Worm (Caenorhabditis elegans) whole organism, young adult: ENCODE results near the gene R10E4.9.
A peak's percentile ranks its signal among the peaks of the same experiment; 100 is the strongest.

Experiments used
- B0035.1 ChIP-seq: sonication (generic microtip); optimal IDR thresholded peaks from 2 replicates; lab custom pipeline; 2016; ENCODE audit warnings: missing genetic modification characterization, mild to moderate bottlenecking, missing compliant biosample characterization, missing genotype, missing genetic modification reagents
- C17E4.6 ChIP-seq: fragments of 200-800 bp; sonication (Bioruptor generic); IDR thresholded peaks from 2 replicates; pipeline ENCODE4 v1.3.6; 2022; ENCODE audit warnings: missing genetic modification reagents, missing genetic modification characterization, missing compliant biosample characterization
- D2030.7 ChIP-seq: fragments of 200-800 bp; sonication (Bioruptor generic); IDR thresholded peaks from 2 replicates; pipeline ENCODE4 v1.3.6; 2022; ENCODE audit warnings: missing genetic modification reagents, missing genetic modification characterization, missing compliant biosample characterization
- F22D6.2 ChIP-seq: sonication (generic microtip); optimal IDR thresholded peaks from 2 replicates; lab custom pipeline; 2016; ENCODE audit warnings: mild to moderate bottlenecking, missing genetic modification characterization, missing compliant biosample characterization
- F33H1.4 ChIP-seq: fragments of 200-800 bp; sonication (Bioruptor generic); IDR thresholded peaks from 2 replicates; pipeline ENCODE4 v1.3.6; 2022; ENCODE audit warnings: missing genetic modification reagents, missing genetic modification characterization, missing compliant biosample characterization
- F55B11.4 ChIP-seq: sonication (generic microtip); optimal IDR thresholded peaks from 2 replicates; lab custom pipeline; 2016; ENCODE audit warnings: missing compliant biosample characterization, missing genetic modification characterization, borderline replicate concordance; ENCODE audit not compliant: insufficient read depth
- F57A8.1 ChIP-seq: fragments of 200-800 bp; sonication (Bioruptor generic); optimal IDR thresholded peaks from 2 replicates; lab custom pipeline; 2018; ENCODE audit warnings: mild to moderate bottlenecking, missing genetic modification characterization, moderate library complexity, missing compliant biosample characterization
- T07F8.4 ChIP-seq: sonication (generic microtip); optimal IDR thresholded peaks from 2 replicates; lab custom pipeline; 2016; ENCODE audit warnings: mild to moderate bottlenecking, missing genetic modification characterization, moderate library complexity, missing compliant biosample characterization
- T26A5.8 ChIP-seq: sonication (generic microtip); optimal IDR thresholded peaks from 2 replicates; lab custom pipeline; 2016; ENCODE audit warnings: missing genetic modification characterization, missing compliant biosample characterization
- Y53F4B.3 ChIP-seq: fragments of 200-800 bp; sonication (Bioruptor generic); IDR thresholded peaks from 2 replicates; pipeline ENCODE4 v1.3.6; 2022; ENCODE audit warnings: missing genetic modification reagents, missing genetic modification characterization, missing compliant biosample characterization
- Y53G8AR.9 ChIP-seq: fragments of 200-800 bp; sonication (Bioruptor generic); conservative IDR thresholded peaks from 2 replicates; pipeline ENCODE4 v1.3.6; 2022; ENCODE audit warnings: missing genetic modification reagents, missing genetic modification characterization, missing compliant biosample characterization
- ZK185.1 ChIP-seq: sonication (generic microtip); optimal IDR thresholded peaks from 2 replicates; lab custom pipeline; 2016; ENCODE audit warnings: mild to moderate bottlenecking, missing genetic modification characterization, missing compliant biosample characterization; ENCODE audit not compliant: poor library complexity, severe bottlenecking
- atf-7 ChIP-seq: sonication (generic microtip); optimal IDR thresholded peaks from 2 replicates; lab custom pipeline; 2017; ENCODE audit warnings: mild to moderate bottlenecking, missing genetic modification characterization, missing compliant biosample characterization
- athp-1 ChIP-seq: sonication (generic microtip); optimal IDR thresholded peaks from 2 replicates; lab custom pipeline; 2017; ENCODE audit warnings: mild to moderate bottlenecking, missing genetic modification characterization, missing compliant biosample characterization
- attf-3 ChIP-seq: fragments of 200-800 bp; sonication (Bioruptor generic); conservative IDR thresholded peaks from 2 replicates; pipeline ENCODE4 v1.3.6; 2022; ENCODE audit warnings: missing genetic modification reagents, missing genetic modification characterization, missing compliant biosample characterization
- attf-6 ChIP-seq: fragments of 200-800 bp; sonication (Bioruptor generic); IDR thresholded peaks from 2 replicates; pipeline ENCODE4 v1.3.6; 2022; ENCODE audit warnings: missing genetic modification reagents, missing genetic modification characterization, missing compliant biosample characterization
- bed-1 ChIP-seq: fragments of 200-800 bp; sonication (Bioruptor generic); IDR thresholded peaks from 2 replicates; pipeline ENCODE4 v1.3.6; 2022; ENCODE audit warnings: missing genetic modification reagents, missing genetic modification characterization, missing compliant biosample characterization
- cebp-1 ChIP-seq, 2 experiments: fragments of 200-800 bp in 1 of 2; sonication (Bioruptor generic) in 1 of 2; sonication (generic microtip) in 1 of 2; IDR thresholded peaks in 1 of 2; optimal IDR thresholded peaks in 1 of 2; 2 replicates each; pipeline versions ENCODE4 v1.3.6 to Lab custom; 2017 to 2022; ENCODE audit warnings: missing compliant biosample characterization in 2 of 2, missing genetic modification characterization in 2 of 2, mild to moderate bottlenecking in 1 of 2, missing genetic modification reagents in 1 of 2, moderate library complexity in 1 of 2
- ceh-100 ChIP-seq: fragments of 200-800 bp; sonication (Bioruptor generic); IDR thresholded peaks from 2 replicates; pipeline ENCODE4 v1.3.6; 2022; ENCODE audit warnings: missing genetic modification reagents, missing genetic modification characterization, missing compliant biosample characterization
- ceh-58 ChIP-seq: fragments of 200-800 bp; sonication (Bioruptor generic); IDR thresholded peaks from 2 replicates; pipeline ENCODE4 v1.3.6; 2022; ENCODE audit warnings: missing genetic modification characterization, missing compliant biosample characterization
- egrh-3 ChIP-seq: fragments of 200-800 bp; sonication (Bioruptor generic); IDR thresholded peaks from 2 replicates; pipeline ENCODE4 v1.3.6; 2022; ENCODE audit warnings: missing genetic modification reagents, missing genetic modification characterization, missing compliant biosample characterization
- ekl-4 ChIP-seq: fragments of 200-800 bp; sonication (Bioruptor generic); IDR thresholded peaks from 2 replicates; pipeline ENCODE4 v1.3.6; 2022; ENCODE audit warnings: missing genetic modification reagents, missing genetic modification characterization, missing compliant biosample characterization
- fkh-3 ChIP-seq: sonication (generic microtip); optimal IDR thresholded peaks from 2 replicates; lab custom pipeline; 2016; ENCODE audit warnings: mild to moderate bottlenecking, missing genetic modification characterization, missing compliant biosample characterization
- hmg-20 ChIP-seq: fragments of 200-800 bp; sonication (Bioruptor generic); IDR thresholded peaks from 2 replicates; pipeline ENCODE4 v1.3.6; 2022; ENCODE audit warnings: missing genetic modification reagents, missing genetic modification characterization, missing compliant biosample characterization
- lir-1 ChIP-seq: fragments of 200-800 bp; sonication (Bioruptor generic); conservative IDR thresholded peaks from 2 replicates; pipeline ENCODE4 v1.3.6; 2022; ENCODE audit warnings: missing genetic modification reagents, missing genetic modification characterization, missing compliant biosample characterization
- madf-3 ChIP-seq: fragments of 200-800 bp; sonication (Bioruptor generic); IDR thresholded peaks from 2 replicates; pipeline ENCODE4 v1.3.6; 2022; ENCODE audit warnings: missing genetic modification reagents, missing genetic modification characterization, missing compliant biosample characterization
- madf-6 ChIP-seq: fragments of 200-800 bp; sonication (Bioruptor generic); IDR thresholded peaks from 2 replicates; pipeline ENCODE4 v1.3.6; 2022; ENCODE audit warnings: missing genetic modification reagents, missing genetic modification characterization, missing compliant biosample characterization
- madf-8 ChIP-seq: fragments of 200-800 bp; sonication (Bioruptor generic); conservative IDR thresholded peaks from 2 replicates; pipeline ENCODE4 v1.3.6; 2022; ENCODE audit warnings: missing genetic modification reagents, missing genetic modification characterization, missing compliant biosample characterization
- mcd-1 ChIP-seq: fragments of 200-800 bp; sonication (Bioruptor generic); IDR thresholded peaks from 2 replicates; pipeline ENCODE4 v1.3.6; 2022; ENCODE audit warnings: missing genetic modification reagents, missing genetic modification characterization, missing compliant biosample characterization
- mel-28 ChIP-seq: sonication (generic microtip); optimal IDR thresholded peaks from 2 replicates; lab custom pipeline; 2016; ENCODE audit warnings: borderline replicate concordance, mild to moderate bottlenecking, missing genetic modification characterization, missing compliant biosample characterization
- mxl-1 ChIP-seq: sonication (generic microtip); optimal IDR thresholded peaks from 2 replicates; lab custom pipeline; 2016; ENCODE audit warnings: missing genetic modification characterization, missing compliant biosample characterization
- nhr-120 ChIP-seq: fragments of 200-800 bp; sonication (Bioruptor generic); IDR thresholded peaks from 2 replicates; pipeline ENCODE4 v1.3.6; 2022; ENCODE audit warnings: missing genetic modification characterization, missing compliant biosample characterization
- nhr-27 ChIP-seq: fragments of 200-800 bp; sonication (Bioruptor generic); optimal IDR thresholded peaks from 2 replicates; lab custom pipeline; 2018; ENCODE audit warnings: mild to moderate bottlenecking, missing genetic modification characterization, moderate library complexity, missing compliant biosample characterization
- nhr-80 ChIP-seq: sonication (generic microtip); optimal IDR thresholded peaks from 2 replicates; lab custom pipeline; 2016; ENCODE audit warnings: missing genetic modification characterization, missing compliant biosample characterization
- nhr-90 ChIP-seq: sonication (generic microtip); optimal IDR thresholded peaks from 2 replicates; lab custom pipeline; 2016; ENCODE audit warnings: missing genotype, mild to moderate bottlenecking, missing genetic modification characterization, missing compliant biosample characterization
- pbrm-1 ChIP-seq: fragments of 200-800 bp; sonication (Bioruptor generic); IDR thresholded peaks from 2 replicates; pipeline ENCODE4 v1.3.6; 2022; ENCODE audit warnings: missing genetic modification reagents, missing genetic modification characterization, missing compliant biosample characterization
- pha-4 ChIP-seq: fragments of 150-350 bp; sonication (generic microtip); optimal IDR thresholded peaks from 2 replicates; lab custom pipeline; 2014; ENCODE audit warnings: missing biosample characterization, missing genetic modification reagents, missing genetic modification characterization
- rec-8 ChIP-seq, 2 experiments: sonication (generic microtip); optimal IDR thresholded peaks; 2 replicates each; lab custom pipeline; 2016; ENCODE audit warnings: mild to moderate bottlenecking in 2 of 2, missing genetic modification characterization in 2 of 2, missing genetic modification reagents in 2 of 2, missing genotype in 2 of 2, missing biosample characterization in 1 of 2, missing compliant biosample characterization in 1 of 2, moderate library complexity in 1 of 2
- repo-1 ChIP-seq: sonication (generic microtip); optimal IDR thresholded peaks from 2 replicates; lab custom pipeline; 2017; ENCODE audit warnings: mild to moderate bottlenecking, missing genetic modification characterization, missing compliant biosample characterization
- sea-2 ChIP-seq: fragments of 200-800 bp; sonication (Bioruptor generic); IDR thresholded peaks from 2 replicates; pipeline ENCODE4 v1.3.6; 2022; ENCODE audit warnings: missing genetic modification characterization, missing compliant biosample characterization
- snpc-1.3 ChIP-seq: sonication (generic microtip); optimal IDR thresholded peaks from 2 replicates; lab custom pipeline; 2017; ENCODE audit warnings: missing genetic modification characterization, mild to moderate bottlenecking, missing compliant biosample characterization, antibody characterized with exemption, moderate library complexity, missing genotype, missing genetic modification reagents; ENCODE audit not compliant: insufficient read depth
- sptf-2 ChIP-seq: fragments of 200-800 bp; sonication (Bioruptor generic); optimal IDR thresholded peaks from 2 replicates; lab custom pipeline; 2018; ENCODE audit warnings: mild to moderate bottlenecking, missing genetic modification characterization, missing compliant biosample characterization
- tlf-1 ChIP-seq: fragments of 200-800 bp; sonication (Bioruptor generic); optimal IDR thresholded peaks from 2 replicates; lab custom pipeline; 2018; ENCODE audit warnings: mild to moderate bottlenecking, missing genetic modification characterization, missing compliant biosample characterization
- xnd-1 ChIP-seq: sonication (generic microtip); optimal IDR thresholded peaks from 2 replicates; lab custom pipeline; 2016; ENCODE audit warnings: missing genotype, missing genetic modification reagents, missing genetic modification characterization, missing compliant biosample characterization

R10E4.9 gene

ce11 chrIII:4302293-4302692, at the start of gene R10E4.9:
Gene R10E4.9 (minus strand): TSS chrIII:4302393.
- TF ChIP-seq tlf-1 (GFP tag; lab: Kevin White, UChicago) (no peak), mel-28 (no peak), Y53F4B.3 (no peak), nhr-27 (tag; lab: Kevin White, UChicago) (no peak), ceh-100 (GFP tag; lab: Robert Waterston, UW) (no peak), sptf-2 (GFP tag; lab: Kevin White, UChicago) (no peak), snpc-1.3 (tag; lab: Kevin White, UChicago) (no peak), nhr-90 (tag; lab: Kevin White, UChicago) (no peak), xnd-1 (tag; lab: Kevin White, UChicago) (no peak), D2030.7 (no peak), sea-2 (GFP tag; lab: Robert Waterston, UW) (no peak), ceh-58 (GFP tag; lab: Robert Waterston, UW) (no peak), nhr-120 (no peak), fkh-3 (tag; lab: Kevin White, UChicago) (no peak), mxl-1 (tag; lab: Kevin White, UChicago) (no peak), C17E4.6 (no peak), F33H1.4 (no peak), ekl-4 (GFP tag; lab: Robert Waterston, UW) (no peak), egrh-3 (GFP tag; lab: Robert Waterston, UW) (no peak)

ce11 chrIII:4349799-4350198, 47.6 kb upstream of the R10E4.9 start, which contains the start of gene B0285.6:
Gene B0285.6 (plus strand): TSS chrIII:4350099.
- TF ChIP-seq F57A8.1 (no peak), madf-8 (no peak), mcd-1 (no peak), athp-1 (tag; lab: Kevin White, UChicago) (no peak), pbrm-1 (GFP tag; lab: Robert Waterston, UW) (no peak)
- TF ChIP-seq, all 124 proteins: peak for 0

ce11 chrIII:4345034-4345433, 42.8 kb upstream of the R10E4.9 start, which contains the start of gene hse-5:
Gene hse-5 (plus strand): TSS chrIII:4345334.
- TF ChIP-seq rec-8 (tag; optimal IDR thresholded peaks at IDR 0.05; lab: Kevin White, UChicago): no peak
- TF ChIP-seq atf-7 (tag; lab: Kevin White, UChicago): no peak
- no peak for TF ChIP-seq D2030.7
- no peak for TF ChIP-seq T07F8.4

- TF ChIP-seq B0035.1 (tag; lab: Kevin White, UChicago) (no peak), pha-4 (tag; lab: Kevin White, UChicago) (no peak), ekl-4 (GFP tag; lab: Robert Waterston, UW) (no peak), madf-6 (GFP tag; lab: Robert Waterston, UW) (peak; percentile 20; the same call in 1 of the 2 replicates), T26A5.8 (no peak), cebp-1 (GFP tag; IDR thresholded peaks at IDR 0.05; lab: Robert Waterston, UW) (no peak), cebp-1 (tag; optimal IDR thresholded peaks at IDR 0.05; lab: Kevin White, UChicago) (no peak), ZK185.1 (tag; lab: Kevin White, UChicago) (peak; percentile 82), hmg-20 (no peak), Y53G8AR.9 (no peak), ceh-58 (GFP tag; lab: Robert Waterston, UW) (no peak), lir-1 (no peak), attf-3 (GFP tag; lab: Robert Waterston, UW) (no peak), attf-6 (GFP tag; lab: Robert Waterston, UW) (no peak), F55B11.4 (tag; lab: Kevin White, UChicago) (no peak), nhr-80 (tag; lab: Kevin White, UChicago) (no peak), bed-1 (no peak), snpc-1.3 (tag; lab: Kevin White, UChicago) (no peak), F22D6.2 (tag; lab: Kevin White, UChicago) (no peak), madf-3 (GFP tag; lab: Robert Waterston, UW) (no peak), repo-1 (tag; lab: Kevin White, UChicago) (no peak)
Measured at ce11 chrIII:4343070-4343469, 40.9 kb upstream of the R10E4.9 start, which contains the start of the genes B0285.3 and lcmt-1. Gene B0285.3 (minus strand): TSS chrIII:4343336. Gene lcmt-1 (plus strand): TSS chrIII:4343446.
